Fruit fly (Drosophila melanogaster): ENCODE data around the gene CG34382.

CG34382 gene

DNA sequence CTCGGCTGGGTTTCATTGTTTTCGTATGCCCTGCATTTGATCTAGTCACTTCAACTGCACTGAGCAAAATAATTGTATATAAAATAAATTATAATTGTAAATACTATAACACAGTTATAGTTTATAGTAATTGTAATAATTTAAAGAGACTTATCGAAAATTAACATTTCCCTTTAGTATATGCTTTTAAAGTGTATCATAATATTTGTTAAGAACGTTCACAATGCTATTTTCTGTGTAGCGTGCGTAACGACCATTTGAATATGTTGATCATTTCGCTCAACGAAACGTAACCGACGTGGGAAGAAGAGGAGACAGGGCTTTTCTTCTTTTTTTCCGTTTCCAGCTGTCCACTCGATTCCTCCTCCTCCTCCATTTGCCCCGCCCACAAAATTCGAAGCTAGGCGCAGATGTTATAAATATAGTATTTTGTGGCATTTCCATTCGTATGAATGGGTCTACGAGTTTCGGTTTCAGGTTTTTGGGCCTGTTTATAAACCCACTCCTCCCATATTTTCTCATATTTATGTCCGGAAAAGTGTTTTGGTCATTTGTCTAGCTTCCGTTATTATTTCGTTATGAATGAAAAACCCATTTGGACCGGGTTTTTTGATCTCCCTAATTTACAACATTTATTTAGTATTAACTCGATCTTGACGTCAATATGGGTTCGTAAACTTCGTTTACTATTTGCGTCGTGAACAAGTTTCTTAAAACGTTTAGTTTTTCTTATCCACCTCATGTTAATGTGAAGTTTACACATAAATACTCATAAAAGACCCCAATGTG is 22.2 kb upstream of the CG34382 start (continued):
- TF ChIP-seq CG6276 (GFP tag; optimal IDR thresholded peaks at IDR 0.05): no peak
- no peak for TF ChIP-seq Hr39 (GFP tag; optimal IDR thresholded peaks at IDR 0.05)
- peak in 1 of 2 experiments; percentile 29 for TF ChIP-seq ss (GFP tag; optimal IDR thresholded peaks at IDR 0.05)
- TF ChIP-seq fkh (GFP tag; optimal IDR thresholded peaks at IDR 0.05): no peak
- TF ChIP-seq CG32006 (GFP tag; optimal IDR thresholded peaks at IDR 0.05): no peak
- TF ChIP-seq Smox (GFP tag; optimal IDR thresholded peaks at IDR 0.05): no peak
- TF ChIP-seq CG1621 (tag; optimal IDR thresholded peaks at IDR 0.05): no peak
- TF ChIP-seq Eip78C (GFP tag): peak; percentile 66
- TF ChIP-seq CG3919 (GFP tag; optimal IDR thresholded peaks at IDR 0.05): no peak
- no peak for TF ChIP-seq dac (GFP tag; optimal IDR thresholded peaks at IDR 0.05)
- TF ChIP-seq CG8119 (GFP tag; IDR thresholded peaks at IDR 0.05): peak; percentile 64
- TF ChIP-seq Sox15 (GFP tag; optimal IDR thresholded peaks at IDR 0.05): no peak
- peak; percentile 41 for TF ChIP-seq CG34406 (GFP tag; optimal IDR thresholded peaks at IDR 0.05)

DNA sequence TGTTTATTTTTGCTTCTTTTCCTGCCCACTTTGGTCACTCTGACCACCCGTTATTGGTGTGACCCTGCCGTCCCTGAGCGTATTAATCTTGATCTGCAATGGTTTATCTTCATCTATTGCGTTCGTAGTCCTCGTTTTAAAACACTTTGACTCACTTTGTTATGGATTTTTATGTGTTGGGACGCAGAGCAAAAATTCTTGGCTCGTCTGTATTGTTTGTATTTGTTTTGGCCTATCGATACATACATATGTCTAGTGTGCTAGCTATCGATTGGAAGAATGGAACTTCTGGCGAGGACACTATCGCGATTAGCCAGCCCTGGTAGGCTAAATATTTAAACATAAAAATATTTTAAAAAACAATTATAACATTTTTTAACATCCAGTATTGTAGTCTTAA is 19.2 kb upstream of the CG34382 start, which contains the start of gene CG10809:
CG10809 (minus strand) TSS at position 266 of the 400 bp plus-strand sequence.
- peak; percentile 99 for TF ChIP-seq fkh (GFP tag; optimal IDR thresholded peaks at IDR 0.05)
- TF ChIP-seq CG10631 (GFP tag; optimal IDR thresholded peaks at IDR 0.05): peak; percentile 26
- TF ChIP-seq net (GFP tag; optimal IDR thresholded peaks at IDR 0.05): no peak
- no peak for TF ChIP-seq Lpt (GFP tag; optimal IDR thresholded peaks at IDR 0.05)
- no peak for TF ChIP-seq CG32006 (GFP tag; optimal IDR thresholded peaks at IDR 0.05)
- TF ChIP-seq lz (GFP tag; optimal IDR thresholded peaks at IDR 0.05): peak; percentile 12
- TF ChIP-seq CG1621 (tag; optimal IDR thresholded peaks at IDR 0.05): no peak
- no peak for TF ChIP-seq topi (GFP tag; optimal IDR thresholded peaks at IDR 0.05)
- no peak for TF ChIP-seq CG34406 (GFP tag; optimal IDR thresholded peaks at IDR 0.05)
- TF ChIP-seq dsx (GFP tag; optimal IDR thresholded peaks at IDR 0.05; ENCODE audit: poor library complexity, severe bottlenecking): no peak
- peak; percentile 11 for TF ChIP-seq Sox14 (GFP tag; optimal IDR thresholded peaks at IDR 0.05)
- TF ChIP-seq CG3032 (tag; optimal IDR thresholded peaks at IDR 0.05): no peak
- TF ChIP-seq CG4318 (GFP tag; optimal IDR thresholded peaks at IDR 0.05): no peak
- peak; percentile 65 for TF ChIP-seq svp (GFP tag)
- no peak for TF ChIP-seq Ets21C (GFP tag; optimal IDR thresholded peaks at IDR 0.05)
- TF ChIP-seq Smox (GFP tag; optimal IDR thresholded peaks at IDR 0.05): no peak

DNA sequence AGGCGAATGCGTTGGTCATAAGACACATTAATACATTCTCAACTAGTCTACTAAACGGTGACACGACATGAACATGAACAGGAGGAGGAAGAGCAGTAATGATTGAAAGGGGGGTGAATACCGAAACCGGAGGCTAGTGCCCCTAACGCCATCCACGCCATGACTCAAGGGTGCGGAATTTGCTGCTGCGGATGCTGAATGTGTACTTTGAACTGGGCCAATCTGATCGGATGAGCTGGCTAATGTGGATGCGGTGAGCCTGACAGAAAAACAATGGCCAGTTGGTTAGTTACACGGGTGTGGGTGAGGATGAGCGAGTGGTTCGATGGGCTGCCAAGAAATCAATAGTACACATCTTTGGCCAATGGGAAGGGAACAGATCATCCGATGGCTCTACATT is 15.1 kb upstream of the CG34382 start:
- no peak for TF ChIP-seq Lpt (GFP tag; optimal IDR thresholded peaks at IDR 0.05)
- no peak for TF ChIP-seq salr (GFP tag; optimal IDR thresholded peaks at IDR 0.05)
- TF ChIP-seq Sox15 (GFP tag; optimal IDR thresholded peaks at IDR 0.05): no peak
- TF ChIP-seq CG6854 (GFP tag; optimal IDR thresholded peaks at IDR 0.05): peak; percentile 30
- peak; percentile 6 to 46 for TF ChIP-seq ss (GFP tag; optimal IDR thresholded peaks at IDR 0.05)
- peak; percentile 54 for TF ChIP-seq CG6808 (GFP tag; optimal IDR thresholded peaks at IDR 0.05)
- no peak for TF ChIP-seq spab (GFP tag; optimal IDR thresholded peaks at IDR 0.05)
- no peak for TF ChIP-seq Gug (GFP tag; IDR thresholded peaks at IDR 0.05)
- TF ChIP-seq CG1621 (tag; optimal IDR thresholded peaks at IDR 0.05): no peak
- no peak for TF ChIP-seq OdsH (GFP tag; optimal IDR thresholded peaks at IDR 0.05)
- no peak for TF ChIP-seq Hr38 (GFP tag; optimal IDR thresholded peaks at IDR 0.05)
- TF ChIP-seq Ets21C (GFP tag; optimal IDR thresholded peaks at IDR 0.05): no peak
- TF ChIP-seq cyc (GFP tag; optimal IDR thresholded peaks at IDR 0.05): no peak

DNA sequence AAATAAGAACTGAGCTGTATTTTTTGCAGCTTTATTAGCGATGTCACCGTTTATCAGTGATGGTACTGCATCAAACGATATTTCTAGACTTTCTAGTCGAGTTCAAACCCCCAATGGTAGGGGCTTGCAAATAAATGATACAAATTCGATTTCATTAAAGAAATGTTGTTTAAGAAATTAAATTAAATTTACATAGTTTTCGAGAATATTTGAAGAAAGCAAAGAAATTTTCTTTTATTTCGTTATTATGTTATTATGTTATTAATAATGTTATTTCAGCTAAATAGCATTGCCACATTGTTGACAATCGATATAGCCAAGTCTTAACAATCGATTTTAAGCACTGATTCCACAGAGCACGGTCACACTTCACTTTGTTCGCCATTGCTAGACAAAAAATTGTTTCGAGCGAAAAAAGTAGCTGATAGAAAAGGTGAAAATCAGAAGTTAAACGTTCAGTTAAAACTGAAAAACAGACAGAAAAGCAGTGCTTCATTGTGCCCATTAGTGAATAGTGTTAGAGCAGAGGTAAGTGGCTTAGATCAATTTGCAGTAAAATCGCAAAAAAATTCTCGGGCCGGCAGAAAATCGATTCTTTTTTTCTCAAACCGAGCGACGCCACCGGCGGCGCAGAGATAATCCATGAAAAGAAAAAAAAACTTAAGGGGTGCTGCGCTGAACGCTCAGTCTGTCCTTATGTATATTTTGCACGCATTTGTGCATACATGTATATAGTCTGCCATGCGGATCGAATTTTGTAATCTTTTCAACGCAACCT is 14.3 kb upstream of the CG34382 start, which contains the start of the genes iPLA2-VIA and Ciz1:
iPLA2-VIA (minus strand) TSS at position 75 of the 778 bp plus-strand sequence.
Ciz1 (plus strand) TSS at position 365 of the 778 bp plus-strand sequence.
- TF ChIP-seq CG6276 (GFP tag; optimal IDR thresholded peaks at IDR 0.05): no peak
- no peak for TF ChIP-seq Blimp-1 (GFP tag; optimal IDR thresholded peaks at IDR 0.05)
- TF ChIP-seq CG6854 (GFP tag; optimal IDR thresholded peaks at IDR 0.05): peak; percentile 47
- TF ChIP-seq CG10631 (GFP tag; optimal IDR thresholded peaks at IDR 0.05): peak; percentile 42
- peak; percentile 44 for TF ChIP-seq lz (GFP tag; optimal IDR thresholded peaks at IDR 0.05)
- peak; percentile 22 for TF ChIP-seq CG3032 (tag; optimal IDR thresholded peaks at IDR 0.05)
- peak; percentile 60 for TF ChIP-seq Eip78C (GFP tag)
- peak; percentile 13 for TF ChIP-seq CG31627 (GFP tag; optimal IDR thresholded peaks at IDR 0.05)
- peak in 1 of 2 experiments; percentile 30 for TF ChIP-seq ss (GFP tag; optimal IDR thresholded peaks at IDR 0.05)
- TF ChIP-seq esn (GFP tag; optimal IDR thresholded peaks at IDR 0.05): peak; percentile 20
- no peak for TF ChIP-seq CG15336 (GFP tag; IDR thresholded peaks at IDR 0.05)
- TF ChIP-seq Sox14 (GFP tag; optimal IDR thresholded peaks at IDR 0.05): peak; percentile 46
- TF ChIP-seq dsx (GFP tag; optimal IDR thresholded peaks at IDR 0.05; ENCODE audit: poor library complexity, severe bottlenecking): peak; percentile 19

Data from whole organism, prepupa.